Fruit fly (Drosophila melanogaster): ENCODE measurements around the gene kairos.

The kairos gene

dm6 chrX:18287587-18287986 is 68.4 kb downstream of the kairos start:
- no peak for TF ChIP-seq Jra (GFP tag; optimal IDR thresholded peaks at IDR 0.05)
- no peak for TF ChIP-seq Vsx2 (GFP tag; optimal IDR thresholded peaks at IDR 0.05; ENCODE audit: partially characterized antibody)
- no peak for TF ChIP-seq rgr (GFP tag; optimal IDR thresholded peaks at IDR 0.05)
- no peak for TF ChIP-seq h (GFP tag; optimal IDR thresholded peaks at IDR 0.05)
- TF ChIP-seq CG9705 (GFP tag; optimal IDR thresholded peaks at IDR 0.05), result no peak
- no peak for TF ChIP-seq fru (GFP tag; optimal IDR thresholded peaks at IDR 0.05)

dm6 chrX:18285215-18285614 is 70.8 kb downstream of the kairos start:
- TF ChIP-seq brk (GFP tag; optimal IDR thresholded peaks at IDR 0.05), result no peak
- TF ChIP-seq HLH106 (tag; optimal IDR thresholded peaks at IDR 0.05), result no peak
- no peak for TF ChIP-seq CG32264 (GFP tag; optimal IDR thresholded peaks at IDR 0.05)
- no peak for TF ChIP-seq psq (GFP tag; optimal IDR thresholded peaks at IDR 0.05)
- TF ChIP-seq Vsx2 (GFP tag; optimal IDR thresholded peaks at IDR 0.05; ENCODE audit: partially characterized antibody), result no peak
- no peak for TF ChIP-seq dsf (GFP tag; optimal IDR thresholded peaks at IDR 0.05; ENCODE audit: borderline replicate concordance)
- no peak for TF ChIP-seq Abd-B (GFP tag; optimal IDR thresholded peaks at IDR 0.05)
- no peak for TF ChIP-seq rgr (GFP tag; optimal IDR thresholded peaks at IDR 0.05)
- TF ChIP-seq sage (GFP tag; optimal IDR thresholded peaks at IDR 0.05), result no peak
- TF ChIP-seq Dfd (GFP tag; optimal IDR thresholded peaks at IDR 0.05), result no peak
- TF ChIP-seq CrebA (GFP tag; optimal IDR thresholded peaks at IDR 0.05; ENCODE audit: borderline replicate concordance), result no peak
- no peak for TF ChIP-seq CG9705 (GFP tag; optimal IDR thresholded peaks at IDR 0.05)
- no peak for TF ChIP-seq Hnf4 (GFP tag; optimal IDR thresholded peaks at IDR 0.05)
- no peak for TF ChIP-seq foxo (GFP tag; optimal IDR thresholded peaks at IDR 0.05)
- no peak for TF ChIP-seq Hr83 (GFP tag; optimal IDR thresholded peaks at IDR 0.05; ENCODE audit: poor library complexity, severe bottlenecking)

- TF ChIP-seq h (GFP tag; optimal IDR thresholded peaks at IDR 0.05), result peak; percentile 89
- peak; percentile 94 for TF ChIP-seq Jra (GFP tag; optimal IDR thresholded peaks at IDR 0.05)
- no peak for TF ChIP-seq psq (GFP tag; optimal IDR thresholded peaks at IDR 0.05)
- no peak for TF ChIP-seq dl (GFP tag; optimal IDR thresholded peaks at IDR 0.05; ENCODE audit: insufficient read depth in 1 of 2, partially characterized antibody in 2 of 2)
- TF ChIP-seq Rel (GFP tag; optimal IDR thresholded peaks at IDR 0.05), result no peak
- peak; percentile 100 for TF ChIP-seq Rel (tag; optimal IDR thresholded peaks at IDR 0.05)
- TF ChIP-seq Dif (GFP tag; optimal IDR thresholded peaks at IDR 0.05; ENCODE audit: partially characterized antibody), result peak; percentile 30
- peak; percentile 3 for TF ChIP-seq fru (GFP tag; optimal IDR thresholded peaks at IDR 0.05)
- no peak for TF ChIP-seq usp (GFP tag; optimal IDR thresholded peaks at IDR 0.05)
These were observed 73.6 kb downstream of the kairos start for dm6 chrX:18282381-18282813.

dm6 chrX:18278706-18279105 is 77.3 kb downstream of the kairos start:
- TF ChIP-seq Rel (GFP tag; optimal IDR thresholded peaks at IDR 0.05) (no peak), Rel (tag; optimal IDR thresholded peaks at IDR 0.05) (peak; percentile 91), fru (GFP tag; optimal IDR thresholded peaks at IDR 0.05) (no peak)

- TF ChIP-seq Mio (GFP tag; optimal IDR thresholded peaks at IDR 0.05) (no peak), Dfd (GFP tag; optimal IDR thresholded peaks at IDR 0.05) (no peak), Dif (GFP tag; optimal IDR thresholded peaks at IDR 0.05; ENCODE audit: partially characterized antibody) (peak; percentile 55), dl (GFP tag; optimal IDR thresholded peaks at IDR 0.05; ENCODE audit: insufficient read depth in 1 of 2, partially characterized antibody in 2 of 2) (peak in 1 of 2 experiments; percentile 49)
These were observed 79.3 kb downstream of the kairos start, which contains the start of gene upd3 for dm6 chrX:18276485-18277321. Gene upd3, plus strand, starts transcription at chrX:18277233.

dm6 chrX:18275902-18276301 is 80.1 kb downstream of the kairos start:
- TF ChIP-seq fru (GFP tag; optimal IDR thresholded peaks at IDR 0.05), result no peak
- TF ChIP-seq Rel (GFP tag; optimal IDR thresholded peaks at IDR 0.05), result no peak
- TF ChIP-seq Rel (tag; optimal IDR thresholded peaks at IDR 0.05), result peak; percentile 69

Measured in whole organism, wandering third instar larva.